Fruit fly (Drosophila melanogaster) ovary, adult (tissue): ENCODE measurements around the gene GlyRS.
A peak's percentile ranks its signal among the peaks of the same experiment; 100 is the strongest.

Source experiments
- CG17801 ChIP-seq: fragments of 200-800 bp; optimal IDR thresholded peaks from 2 replicates; lab custom pipeline; 2019; ENCODE audit warnings: missing biosample characterization, mild to moderate bottlenecking, missing genetic modification characterization, moderate library complexity; ENCODE audit not compliant: partially characterized antibody

The GlyRS gene

dm6 chr3L:15136659-15137572 lies 42.0 kb downstream of the GlyRS start, which contains the start of gene CG12316:
TSS of gene CG12316 (minus strand) at chr3L:15136934.
- TF ChIP-seq CG17801 (GFP tag; lab: Kevin White, UChicago), result peak; percentile 68

dm6 chr3L:15137790-15138189 lies 42.8 kb downstream of the GlyRS start:
- TF ChIP-seq CG17801 (GFP tag; lab: Kevin White, UChicago), result no peak

DNA sequence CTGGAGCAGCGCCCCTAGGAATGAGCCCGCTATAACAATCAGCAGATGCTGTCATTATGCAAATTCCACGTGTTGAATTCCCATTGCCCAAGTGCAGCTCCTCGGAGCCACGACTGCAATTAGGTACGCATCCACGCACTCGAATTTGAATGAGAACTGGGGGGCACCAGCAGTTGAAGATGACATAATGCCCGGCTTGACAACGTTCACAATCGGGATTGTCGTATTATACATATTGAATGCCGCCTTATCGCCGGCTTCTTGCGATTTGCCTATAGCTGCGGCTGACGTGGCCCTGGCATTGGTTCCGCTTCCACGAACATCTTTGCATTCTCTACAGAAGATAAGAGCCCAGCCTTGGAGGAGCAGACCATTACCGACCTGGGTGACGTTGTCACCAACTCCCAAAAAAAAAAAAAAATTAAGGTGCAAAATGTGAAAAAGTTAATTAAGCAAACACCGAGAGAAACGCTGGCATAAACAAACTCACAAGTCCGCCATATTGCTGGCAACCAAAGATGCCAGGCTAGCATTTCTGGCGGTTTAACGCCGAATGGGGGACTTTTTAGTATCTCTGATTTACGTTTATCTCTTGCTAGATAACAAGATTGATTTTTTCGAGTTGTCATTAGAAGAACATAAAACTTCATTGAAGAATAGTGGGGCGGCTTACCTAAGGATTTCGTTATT lies 45.5 kb downstream of the GlyRS start:
- TF ChIP-seq CG17801 (GFP tag; lab: Kevin White, UChicago), result no peak

DNA sequence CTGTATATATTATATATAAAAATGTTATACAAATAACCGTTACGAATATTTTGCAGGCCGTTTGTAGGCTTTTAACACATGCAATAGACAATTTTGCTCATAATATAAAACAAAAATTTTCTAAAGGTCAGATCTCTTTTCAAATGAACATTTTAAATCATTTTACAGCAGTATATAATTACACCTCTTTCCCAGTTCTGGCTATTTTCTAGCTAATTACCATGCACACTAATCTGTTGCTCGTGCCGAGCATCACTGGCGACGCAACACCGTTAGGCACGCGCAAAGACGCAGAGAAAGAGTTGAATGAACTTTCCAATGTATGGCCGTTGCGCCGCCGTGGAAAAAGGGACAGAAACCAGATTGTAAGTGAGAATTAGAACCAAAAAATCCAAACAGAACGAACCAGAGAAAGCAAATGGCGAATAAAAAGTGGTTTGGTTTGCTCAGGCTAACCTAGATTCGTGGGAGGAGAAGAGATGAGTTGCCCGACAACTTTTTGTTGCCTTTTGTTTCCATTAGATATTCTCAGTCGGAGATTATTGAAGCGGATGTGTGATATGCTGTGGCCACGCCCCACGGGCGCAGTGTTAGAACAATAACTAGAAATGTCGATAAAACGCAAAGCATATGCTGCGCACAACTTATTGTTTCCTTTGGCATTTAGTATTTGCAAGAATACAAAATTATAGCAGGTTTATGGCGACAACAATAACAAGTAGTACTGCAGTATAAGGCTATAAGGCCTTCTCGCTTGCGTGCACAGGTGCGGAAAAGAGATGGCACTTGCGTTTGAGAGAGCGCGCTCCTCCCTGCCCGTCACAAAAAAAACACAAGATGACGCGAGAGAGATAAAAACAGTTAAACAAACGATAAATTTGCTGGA lies 46.4 kb downstream of the GlyRS start:
- no peak for TF ChIP-seq CG17801 (GFP tag; lab: Kevin White, UChicago)

DNA sequence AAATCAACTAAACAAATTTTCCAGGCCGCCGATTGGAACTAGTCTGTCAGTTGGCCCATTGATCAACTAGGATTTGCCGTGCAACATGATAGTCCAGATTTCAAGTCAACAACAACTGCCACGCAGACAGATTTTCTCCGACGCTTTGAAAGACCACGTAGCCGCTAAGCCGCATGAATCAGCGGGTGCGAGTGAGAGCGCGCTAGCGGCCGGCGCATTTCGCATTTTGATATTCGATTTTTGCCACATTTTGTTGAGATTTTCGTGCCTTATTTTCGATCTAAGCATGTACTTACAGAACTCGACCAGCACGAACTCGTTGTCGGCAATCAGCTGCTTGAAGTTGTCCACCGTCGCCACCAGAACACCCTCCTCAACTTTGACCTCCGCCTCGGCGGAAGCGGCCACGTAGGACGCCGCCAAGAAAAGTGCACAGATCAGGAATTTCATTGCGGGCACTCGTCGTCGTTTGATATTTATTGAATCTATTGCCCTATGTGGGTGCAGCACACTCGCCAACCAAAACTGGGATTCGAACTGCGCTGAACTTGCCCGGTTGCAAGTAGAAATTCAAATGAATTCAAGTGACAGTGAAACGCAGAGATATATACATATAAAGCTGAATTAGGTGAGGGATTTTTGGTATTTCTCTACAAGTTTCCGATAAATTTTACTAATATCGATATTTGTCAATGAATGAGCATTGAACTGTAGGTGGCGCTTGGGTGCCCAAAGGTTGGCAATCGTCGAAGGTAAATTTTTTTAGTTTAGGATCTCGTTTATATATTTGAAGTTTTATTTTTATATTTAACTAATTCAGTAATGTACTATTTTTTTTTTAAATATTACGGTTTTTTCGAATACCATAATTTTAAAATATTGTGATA lies 47.3 kb downstream of the GlyRS start, which contains the start of gene Pdi:
Gene Pdi (minus strand): TSS at position 837 of the 887 bp plus-strand sequence.
- TF ChIP-seq CG17801 (GFP tag; lab: Kevin White, UChicago), result no peak

DNA sequence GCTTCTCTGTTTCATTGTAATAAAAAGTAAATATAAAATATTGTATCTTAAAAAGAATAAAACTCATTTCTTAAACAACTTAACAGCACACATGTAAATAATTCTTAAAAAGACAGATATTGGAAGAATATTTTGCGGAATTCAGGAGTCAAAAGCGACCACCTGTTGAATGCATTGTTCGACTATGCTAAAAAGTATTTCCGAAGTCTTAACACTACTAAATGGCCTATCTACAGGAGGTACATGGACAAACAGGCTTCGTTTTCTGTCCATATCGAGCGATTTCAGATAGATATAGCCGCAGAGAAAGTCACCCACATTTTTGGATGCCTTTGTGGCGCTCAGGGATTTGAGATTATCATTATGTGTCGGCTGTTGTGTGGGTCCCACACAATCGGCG lies 48.2 kb downstream of the GlyRS start:
- TF ChIP-seq CG17801 (GFP tag; lab: Kevin White, UChicago), result no peak

- peak; percentile 0 for TF ChIP-seq CG17801 (GFP tag; lab: Kevin White, UChicago)
Measured at dm6 chr3L:15143638-15144600, 49.0 kb downstream of the GlyRS start, which contains the start of the genes CG32147 and Pex3. TSS of gene CG32147 (minus strand) at chr3L:15144059. TSS of gene Pex3 (plus strand) at chr3L:15144355.

DNA sequence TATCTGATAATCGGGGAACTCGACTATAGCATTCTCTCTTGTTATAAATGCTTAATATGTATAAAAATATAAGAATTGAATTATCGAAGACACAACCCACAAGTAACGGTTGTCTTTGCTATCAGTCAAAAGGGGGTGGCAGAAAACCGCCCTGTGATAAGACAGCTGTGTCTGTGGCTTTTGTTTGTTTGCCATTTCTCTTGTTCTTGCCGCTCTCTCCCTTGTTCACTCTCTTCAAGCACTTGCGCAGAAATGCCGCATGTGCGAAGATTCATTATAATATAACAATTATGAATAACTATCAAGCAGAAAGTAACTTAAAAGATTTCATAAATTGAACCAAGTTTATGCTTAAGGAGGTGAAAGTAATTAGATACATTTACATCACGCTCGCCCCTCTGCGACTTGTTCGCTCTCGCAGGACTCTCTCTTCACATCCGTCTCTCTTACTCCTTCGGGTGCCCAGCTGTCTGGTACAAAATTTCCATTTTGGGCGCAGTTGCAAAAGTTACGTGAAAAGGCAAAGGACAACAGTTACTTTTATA lies 51.8 kb downstream of the GlyRS start, which contains the start of gene FucTA:
Gene FucTA (plus strand): TSS at position 495 of the 545 bp plus-strand sequence.
- no peak for TF ChIP-seq CG17801 (GFP tag; lab: Kevin White, UChicago)
